Fruit fly (Drosophila melanogaster) whole organism, embryonic: ENCODE results near the gene CG13088.

Experiments used
- CG11085 ChIP-seq: fragments of 200-800 bp; sonication (Bioruptor generic); IDR thresholded peaks from 2 replicates; pipeline ENCODE4 v1.3.6; 2022; ENCODE audit warnings: missing biosample characterization, missing genetic modification characterization
- CG11723 ChIP-seq: fragments of 200-800 bp; sonication (Bioruptor generic); optimal IDR thresholded peaks from 2 replicates; lab custom pipeline; 2017; ENCODE audit warnings: missing biosample characterization, mild to moderate bottlenecking, missing genetic modification characterization
- CG12236 ChIP-seq: fragments of 200-800 bp; sonication (Bioruptor generic); optimal IDR thresholded peaks from 2 replicates; lab custom pipeline; 2016; ENCODE audit warnings: missing biosample characterization, missing genetic modification characterization
- CG13424 ChIP-seq: fragments of 200-800 bp; sonication (Bioruptor generic); optimal IDR thresholded peaks from 2 replicates; lab custom pipeline; 2019; ENCODE audit warnings: missing biosample characterization, mild to moderate bottlenecking, missing genetic modification characterization, moderate library complexity
- CG15073 ChIP-seq: fragments of 200-800 bp; sonication (Bioruptor generic); optimal IDR thresholded peaks from 2 replicates; lab custom pipeline; 2016; ENCODE audit warnings: missing biosample characterization, missing genetic modification characterization
- CG1529 ChIP-seq: fragments of 200-800 bp; sonication (Bioruptor generic); optimal IDR thresholded peaks from 3 replicates; lab custom pipeline; 2018; ENCODE audit warnings: missing biosample characterization, missing genetic modification characterization
- CG1832 ChIP-seq: fragments of 200-800 bp; sonication (Bioruptor generic); optimal IDR thresholded peaks from 2 replicates; lab custom pipeline; 2017; ENCODE audit warnings: missing biosample characterization, mild to moderate bottlenecking, missing genetic modification characterization, inconsistent platforms
- CG18599 ChIP-seq: fragments of 200-800 bp; sonication (Bioruptor generic); optimal IDR thresholded peaks from 3 replicates; lab custom pipeline; 2017; ENCODE audit warnings: missing biosample characterization, missing genetic modification characterization, mild to moderate bottlenecking, moderate library complexity, missing genetic modification reagents
- CG2889 ChIP-seq: fragments of 200-800 bp; sonication (Bioruptor generic); IDR thresholded peaks from 3 replicates; pipeline ENCODE4 v1.3.6; 2022; ENCODE audit warnings: missing biosample characterization, missing genetic modification characterization
- CG32772 ChIP-seq: fragments of 200-800 bp; sonication (Bioruptor generic); IDR thresholded peaks from 2 replicates; pipeline ENCODE4 v1.3.6; 2022; ENCODE audit warnings: missing biosample characterization, missing genetic modification characterization
- CG4707 ChIP-seq: fragments of 200-800 bp; sonication (Bioruptor generic); optimal IDR thresholded peaks from 2 replicates; lab custom pipeline; 2018; ENCODE audit warnings: missing biosample characterization, mild to moderate bottlenecking, missing genetic modification characterization, moderate library complexity
- CG5180 ChIP-seq: fragments of 200-800 bp; sonication (Bioruptor generic); optimal IDR thresholded peaks from 3 replicates; lab custom pipeline; 2017; ENCODE audit warnings: missing biosample characterization, missing genetic modification characterization, mild to moderate bottlenecking, moderate library complexity, missing genetic modification reagents
- CG6254 ChIP-seq: fragments of 200-800 bp; sonication (Bioruptor generic); optimal IDR thresholded peaks from 3 replicates; lab custom pipeline; 2017; ENCODE audit warnings: mild to moderate bottlenecking, missing biosample characterization, missing genetic modification reagents, missing genetic modification characterization
- CG6765 ChIP-seq: fragments of 200-800 bp; sonication (Bioruptor generic); optimal IDR thresholded peaks from 3 replicates; lab custom pipeline; 2017; ENCODE audit warnings: missing biosample characterization, mild to moderate bottlenecking, missing genetic modification characterization
- CG9215 ChIP-seq: fragments of 200-800 bp; sonication (Bioruptor generic); IDR thresholded peaks from 2 replicates; pipeline ENCODE4 v1.3.6; 2022; ENCODE audit warnings: missing biosample characterization, missing genetic modification characterization
- CG9817 ChIP-seq: fragments of 200-800 bp; sonication (Bioruptor generic); optimal IDR thresholded peaks from 2 replicates; lab custom pipeline; 2018; ENCODE audit warnings: missing biosample characterization, mild to moderate bottlenecking, missing genetic modification characterization, moderate library complexity
- CG9932 ChIP-seq: fragments of 200-800 bp; sonication (Bioruptor generic); IDR thresholded peaks from 2 replicates; pipeline ENCODE4 v1.3.6; 2022; ENCODE audit warnings: missing biosample characterization, missing genetic modification characterization
- Dbx ChIP-seq: fragments of 200-800 bp; sonication (Bioruptor generic); IDR thresholded peaks from 3 replicates; pipeline ENCODE4 v1.3.6; 2022; ENCODE audit warnings: missing biosample characterization, missing genetic modification characterization
- Dip3 ChIP-seq: fragments of 200-800 bp; sonication (Bioruptor generic); optimal IDR thresholded peaks from 3 replicates; lab custom pipeline; 2016; ENCODE audit warnings: missing biosample characterization, missing genetic modification characterization
- Doc2 ChIP-seq: fragments of 200-800 bp; sonication (Bioruptor generic); IDR thresholded peaks from 2 replicates; pipeline ENCODE4 v1.3.6; 2022; ENCODE audit warnings: missing biosample characterization, missing genetic modification characterization
- ERR ChIP-seq: fragments of 200-800 bp; sonication (Bioruptor generic); optimal IDR thresholded peaks from 2 replicates; lab custom pipeline; 2016; ENCODE audit warnings: missing biosample characterization, missing genetic modification characterization
- Hand ChIP-seq: fragments of 200-800 bp; sonication (Bioruptor generic); optimal IDR thresholded peaks from 2 replicates; lab custom pipeline; 2017; ENCODE audit warnings: mild to moderate bottlenecking, missing biosample characterization, missing genetic modification reagents, missing genetic modification characterization
- MBD-R2 ChIP-seq: fragments of 200-800 bp; sonication (Bioruptor generic); IDR thresholded peaks from 2 replicates; pipeline ENCODE4 v1.3.6; 2022; ENCODE audit warnings: missing biosample characterization, missing genetic modification characterization
- Myb ChIP-seq: fragments of 200-800 bp; sonication (Bioruptor generic); optimal IDR thresholded peaks from 2 replicates; lab custom pipeline; 2016; ENCODE audit warnings: missing biosample characterization, missing genetic modification characterization
- NC2α ChIP-seq: fragments of 200-800 bp; sonication (Bioruptor generic); optimal IDR thresholded peaks from 2 replicates; lab custom pipeline; 2016; ENCODE audit warnings: missing biosample characterization, missing genetic modification characterization
- Neu2 ChIP-seq: fragments of 200-800 bp; sonication (Bioruptor generic); optimal IDR thresholded peaks from 3 replicates; lab custom pipeline; 2016; ENCODE audit warnings: missing biosample characterization, missing genetic modification characterization, borderline replicate concordance
- Nf-YB ChIP-seq: fragments of 200-800 bp; sonication (Bioruptor generic); optimal IDR thresholded peaks from 3 replicates; lab custom pipeline; 2019; ENCODE audit warnings: missing biosample characterization, mild to moderate bottlenecking, missing genetic modification characterization, moderate library complexity
- NfI ChIP-seq: fragments of 200-800 bp; sonication (Bioruptor generic); optimal IDR thresholded peaks from 3 replicates; lab custom pipeline; 2018; ENCODE audit warnings: missing biosample characterization, mild to moderate bottlenecking, missing genetic modification characterization, moderate library complexity
- Pdp1 ChIP-seq, 2 experiments: fragments of 200-800 bp; sonication (Bioruptor generic); optimal IDR thresholded peaks; 3 replicates each; lab custom pipeline; 2016; ENCODE audit warnings: missing biosample characterization in 2 of 2, missing genetic modification characterization in 2 of 2, mild to moderate bottlenecking in 1 of 2, moderate library complexity in 1 of 2
- Six4 ChIP-seq: fragments of 200-800 bp; sonication (Bioruptor generic); optimal IDR thresholded peaks from 2 replicates; lab custom pipeline; 2016; ENCODE audit warnings: missing biosample characterization, missing genetic modification characterization
- YL-1 ChIP-seq: fragments of 200-800 bp; sonication (Bioruptor generic); optimal IDR thresholded peaks from 3 replicates; lab custom pipeline; 2017; ENCODE audit warnings: missing biosample characterization, mild to moderate bottlenecking, missing genetic modification characterization
- ato ChIP-seq: fragments of 200-800 bp; sonication (Bioruptor generic); IDR thresholded peaks from 2 replicates; pipeline ENCODE4 v1.3.6; 2022; ENCODE audit warnings: missing biosample characterization, missing genetic modification characterization; ENCODE audit not compliant: partially characterized antibody
- cad ChIP-seq: fragments of >200 bp; optimal IDR thresholded peaks from 2 replicates; lab custom pipeline; 2017; ENCODE audit warnings: missing biosample characterization, missing genetic modification characterization
- cg ChIP-seq: fragments of 200-800 bp; sonication (Bioruptor generic); optimal IDR thresholded peaks from 3 replicates; lab custom pipeline; 2019; ENCODE audit warnings: missing biosample characterization, mild to moderate bottlenecking, missing genetic modification characterization, moderate library complexity
- crc ChIP-seq: fragments of 200-800 bp; sonication (Bioruptor generic); optimal IDR thresholded peaks from 2 replicates; lab custom pipeline; 2016; ENCODE audit warnings: missing biosample characterization, missing genetic modification characterization
- gcm2 ChIP-seq: fragments of 200-800 bp; sonication (Bioruptor generic); optimal IDR thresholded peaks from 2 replicates; lab custom pipeline; 2016; ENCODE audit warnings: missing biosample characterization, missing genetic modification characterization
- gro ChIP-seq: fragments of 200-800 bp; sonication (Bioruptor generic); optimal IDR thresholded peaks from 2 replicates; lab custom pipeline; 2016; ENCODE audit warnings: missing biosample characterization, missing genetic modification characterization
- gsb ChIP-seq: fragments of 200-800 bp; sonication (Bioruptor generic); IDR thresholded peaks from 2 replicates; pipeline ENCODE4 v1.3.6; 2022; ENCODE audit warnings: missing biosample characterization, missing genetic modification characterization
- gsb-n ChIP-seq: fragments of 200-800 bp; sonication (Bioruptor generic); optimal IDR thresholded peaks from 3 replicates; lab custom pipeline; 2018; ENCODE audit warnings: missing biosample characterization, mild to moderate bottlenecking, missing genetic modification characterization
- h ChIP-seq: fragments of >200 bp; optimal IDR thresholded peaks from 2 replicates; lab custom pipeline; 2017
- her ChIP-seq: fragments of 200-800 bp; sonication (Bioruptor generic); optimal IDR thresholded peaks from 2 replicates; lab custom pipeline; 2016; ENCODE audit warnings: missing biosample characterization, missing genetic modification characterization
- jigr1 ChIP-seq: fragments of 200-800 bp; sonication (Bioruptor generic); IDR thresholded peaks from 3 replicates; pipeline ENCODE4 v1.3.6; 2022; ENCODE audit warnings: missing biosample characterization, missing genetic modification characterization
- kah ChIP-seq: fragments of 200-800 bp; sonication (Bioruptor generic); optimal IDR thresholded peaks from 2 replicates; lab custom pipeline; 2018; ENCODE audit warnings: missing biosample characterization, mild to moderate bottlenecking, missing genetic modification characterization
- nom ChIP-seq: fragments of 200-800 bp; sonication (Bioruptor generic); optimal IDR thresholded peaks from 2 replicates; lab custom pipeline; 2017; ENCODE audit warnings: missing biosample characterization, missing genetic modification characterization, mild to moderate bottlenecking, moderate library complexity, missing genetic modification reagents
- oc ChIP-seq: fragments of 200-800 bp; sonication (Bioruptor generic); optimal IDR thresholded peaks from 2 replicates; lab custom pipeline; 2018; ENCODE audit warnings: missing biosample characterization, mild to moderate bottlenecking, missing genetic modification characterization, moderate library complexity
- otp ChIP-seq: fragments of 200-800 bp; sonication (Bioruptor generic); IDR thresholded peaks from 3 replicates; pipeline ENCODE4, ENCODE4 v1.3.6; 2022; ENCODE audit warnings: missing biosample characterization, missing genetic modification characterization
- pan ChIP-seq, 4 experiments: fragments of >200 bp in 3 of 4; fragments of 200-800 bp in 1 of 4; sonication (Bioruptor generic) in 1 of 4; optimal IDR thresholded peaks in 3 of 4; IDR thresholded peaks in 1 of 4; 2 replicates each; pipeline versions ENCODE4 v1.3.6 to Lab custom; 2017 to 2022; ENCODE audit warnings: missing biosample characterization in 2 of 4, missing genetic modification characterization in 2 of 4, mixed read lengths in 1 of 4
- pfk ChIP-seq: fragments of 200-800 bp; sonication (Bioruptor generic); optimal IDR thresholded peaks from 2 replicates; lab custom pipeline; 2018; ENCODE audit warnings: missing biosample characterization, mild to moderate bottlenecking, missing genetic modification characterization, moderate library complexity
- rib ChIP-seq: fragments of 200-800 bp; sonication (Bioruptor generic); IDR thresholded peaks from 2 replicates; pipeline ENCODE4 v1.3.6; 2022; ENCODE audit warnings: missing biosample characterization, missing genetic modification characterization
- trh ChIP-seq: fragments of 200-800 bp; sonication (Bioruptor generic); optimal IDR thresholded peaks from 2 replicates; lab custom pipeline; 2016; ENCODE audit warnings: missing biosample characterization, missing genetic modification characterization
- wdn ChIP-seq: fragments of 200-800 bp; sonication (Bioruptor generic); IDR thresholded peaks from 2 replicates; pipeline ENCODE4 v1.3.6; 2022; ENCODE audit warnings: missing biosample characterization, missing genetic modification characterization
- wor ChIP-seq: fragments of 200-800 bp; sonication (Bioruptor generic); IDR thresholded peaks from 2 replicates; pipeline ENCODE4 v1.3.6; 2022; ENCODE audit warnings: missing biosample characterization, missing genetic modification characterization

The CG13088 gene

DNA sequence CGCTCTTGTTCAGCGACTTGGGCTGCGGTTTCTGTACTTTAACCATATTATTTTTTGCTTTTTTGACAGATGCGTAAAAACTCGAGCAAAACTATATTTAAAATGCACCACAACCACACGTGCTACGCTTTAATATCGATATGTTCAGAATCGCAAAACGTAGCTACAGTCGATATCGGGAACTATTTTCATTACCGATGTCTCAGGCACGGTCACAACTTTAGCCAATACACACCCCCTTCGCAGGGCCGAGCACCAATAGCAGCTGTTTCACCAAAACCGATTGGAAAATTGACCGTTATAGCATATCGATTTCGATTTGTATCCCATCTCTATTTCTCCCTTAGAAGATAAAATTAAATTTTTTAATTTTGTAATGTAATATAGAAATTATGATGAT, 22.9 kb downstream of the CG13088 start, which contains the start of gene CG13096 (continued):
- TF ChIP-seq CG11723 (GFP tag; lab: Kevin White, UChicago) (no peak), CG2889 (no peak), CG9215 (GFP tag; lab: Robert Waterston, UW) (no peak), YL-1 (GFP tag; lab: Kevin White, UChicago) (peak; percentile 74), CG9932 (GFP tag; lab: Robert Waterston, UW) (peak; percentile 77), CG13424 (peak; percentile 24), Dbx (GFP tag; lab: Robert Waterston, UW) (peak; percentile 52; the same call in 1 of the 3 replicates), ato (GFP tag; lab: Robert Waterston, UW) (peak; percentile 98), oc (tag; lab: Kevin White, UChicago) (no peak), crc (no peak), Doc2 (GFP tag; lab: Robert Waterston, UW) (no peak), CG4707 (GFP tag; lab: Kevin White, UChicago) (no peak), CG32772 (GFP tag; lab: Robert Waterston, UW) (no peak), CG1529 (GFP tag; lab: Kevin White, UChicago) (no peak), CG11085 (no peak), Neu2 (GFP tag; lab: Kevin White, UChicago) (no peak), Pdp1 (GFP tag; optimal IDR thresholded peaks at IDR 0.05; lab: Kevin White, UChicago) (no peak), cg (no peak), pfk (GFP tag; lab: Kevin White, UChicago) (no peak), jigr1 (no peak), gcm2 (GFP tag; lab: Kevin White, UChicago) (no peak), CG12236 (GFP tag; lab: Kevin White, UChicago) (no peak), her (GFP tag; lab: Kevin White, UChicago) (peak; percentile 10), Dip3 (GFP tag; lab: Kevin White, UChicago) (no peak), nom (GFP tag; lab: Kevin White, UChicago) (no peak), pan (optimal IDR thresholded peaks at IDR 0.05; lab: Kevin White, UChicago) (no peak), pan (GFP tag; optimal IDR thresholded peaks at IDR 0.05 in 1 of 2, IDR thresholded peaks at IDR 0.05 in 1 of 2) (no peak), CG1832 (GFP tag; lab: Kevin White, UChicago) (no peak), kah (GFP tag; lab: Kevin White, UChicago) (no peak), CG6254 (no peak), MBD-R2 (GFP tag; lab: Robert Waterston, UW) (peak; percentile 84), rib (GFP tag; lab: Robert Waterston, UW) (no peak), CG6765 (no peak), gsb (GFP tag; lab: Robert Waterston, UW) (no peak), Myb (peak; percentile 99), CG5180 (GFP tag; lab: Kevin White, UChicago) (no peak), wor (GFP tag; lab: Robert Waterston, UW) (no peak), h (lab: Kevin White, UChicago) (no peak), trh (GFP tag; lab: Kevin White, UChicago) (no peak), wdn (no peak), gro (GFP tag; lab: Kevin White, UChicago) (peak; percentile 68), Six4 (GFP tag; lab: Kevin White, UChicago) (no peak), ERR (GFP tag; lab: Kevin White, UChicago) (peak; percentile 15), cad (GFP tag; lab: Kevin White, UChicago) (no peak), Hand (no peak), gsb-n (tag; lab: Kevin White, UChicago) (no peak), CG15073 (GFP tag; lab: Kevin White, UChicago) (no peak), CG18599 (no peak), otp (GFP tag; lab: Robert Waterston, UW) (no peak), CG9817 (tag; lab: Kevin White, UChicago) (no peak), Nf-YB (GFP tag; lab: Kevin White, UChicago) (peak; percentile 60), NfI (GFP tag; lab: Kevin White, UChicago) (no peak), NC2α (GFP tag; lab: Kevin White, UChicago) (no peak)
